Worm (Caenorhabditis elegans): ENCODE measurements around the gene rnp-3.
A peak's percentile ranks its signal among the peaks of the same experiment; 100 is the strongest.
"Not testable (repeated sequence)": the region's sequence is repeated elsewhere in the genome, so short reads cannot be mapped to it uniquely, and the experiment has no call there.

The rnp-3 gene

DNA sequence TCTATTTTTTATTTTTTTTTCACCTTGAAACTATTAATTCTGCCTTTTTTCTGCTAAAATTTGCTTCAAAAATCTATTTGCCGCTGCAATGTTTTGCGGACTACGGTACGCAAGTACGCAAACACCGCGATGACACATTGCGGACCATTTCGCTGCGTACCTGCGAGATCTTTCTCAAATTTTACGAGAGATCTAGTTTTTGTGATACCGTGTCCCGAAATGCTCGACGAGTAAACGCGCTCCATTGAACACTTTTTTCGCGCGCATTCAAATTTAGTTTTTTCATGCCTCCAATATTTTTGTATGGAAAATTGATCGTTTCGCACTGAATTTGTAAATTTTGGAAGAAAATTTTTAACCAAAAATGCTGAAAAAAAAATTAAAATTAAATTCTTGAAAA is 10.9 kb downstream of the rnp-3 start (continued):
- TF ChIP-seq saeg-2 (GFP tag; IDR thresholded peaks at IDR 0.05) (peak; percentile 88), dmd-6 (GFP tag; IDR thresholded peaks at IDR 0.05) (peak; percentile 95), lin-38 (GFP tag; IDR thresholded peaks at IDR 0.05) (peak; percentile 100), vab-7 (GFP tag; IDR thresholded peaks at IDR 0.05) (peak; percentile 81), arid-1 (GFP tag; conservative IDR thresholded peaks at IDR 0.05) (peak; percentile 84), set-16 (GFP tag; IDR thresholded peaks at IDR 0.05) (peak; percentile 51; the same call in 1 of the 2 replicates), ctbp-1 (GFP tag; IDR thresholded peaks at IDR 0.05) (peak; percentile 92), lin-1 (GFP tag; IDR thresholded peaks at IDR 0.05) (0 out of 2 replicates have a peak, but pooled peaks have one; percentile 43), dmd-8 (GFP tag; IDR thresholded peaks at IDR 0.05) (0 out of 2 replicates have a peak, but pooled peaks have one; percentile 12), php-3 (GFP tag; IDR thresholded peaks at IDR 0.05) (peak; percentile 92), mxl-2 (GFP tag; conservative IDR thresholded peaks at IDR 0.05) (0 out of 2 replicates have a peak, but pooled peaks have one; percentile 14), daf-8 (GFP tag; IDR thresholded peaks at IDR 0.05) (peak; percentile 82; the same call in 1 of the 2 replicates), lsy-2 (tag; optimal IDR thresholded peaks at IDR 0.05) (peak; percentile 28 to 77), pha-4 (GFP tag; IDR thresholded peaks at IDR 0.05) (peak; percentile 85), tra-1 (GFP tag; IDR thresholded peaks at IDR 0.05) (peak; percentile 95), hlh-11 (tag; optimal IDR thresholded peaks at IDR 0.05) (peak; percentile 3), dmd-9 (GFP tag; IDR thresholded peaks at IDR 0.05) (peak; percentile 95), mdt-29 (GFP tag; IDR thresholded peaks at IDR 0.05) (peak; percentile 83)
- not testable (repeated sequence) for TF ChIP-seq pha-4 (tag; optimal IDR thresholded peaks at IDR 0.05)

DNA sequence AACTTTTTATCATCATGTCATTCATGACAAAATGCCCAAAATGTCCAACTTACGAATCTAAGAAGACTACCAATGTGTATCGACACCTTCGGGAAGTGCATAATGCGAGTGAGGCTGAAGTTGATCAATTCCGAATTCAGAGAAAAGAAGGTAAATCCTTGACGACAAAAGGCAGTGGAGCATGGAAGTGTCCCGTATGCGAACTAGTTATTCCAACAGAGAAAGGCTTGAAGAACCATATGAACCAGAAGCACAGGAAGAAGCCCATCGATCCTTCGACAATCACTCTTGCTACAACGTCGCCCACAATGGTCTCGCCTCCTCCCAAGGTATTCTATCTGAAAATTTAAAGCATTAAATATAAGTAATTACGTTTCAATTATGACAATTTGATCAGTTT is 12.2 kb downstream of the rnp-3 start, which contains the start of gene K08D10.11:
Gene K08D10.11, minus strand, starts transcription at position 101 of the 400 bp plus-strand sequence.
- TF ChIP-seq unc-62 (GFP tag; optimal IDR thresholded peaks at IDR 0.05 in 1 of 2); unc-62 (tag; optimal IDR thresholded peaks at IDR 0.05); egl-43 (GFP tag; IDR thresholded peaks at IDR 0.05); F26F4.8 (GFP tag; conservative IDR thresholded peaks at IDR 0.05): not testable (repeated sequence)

DNA sequence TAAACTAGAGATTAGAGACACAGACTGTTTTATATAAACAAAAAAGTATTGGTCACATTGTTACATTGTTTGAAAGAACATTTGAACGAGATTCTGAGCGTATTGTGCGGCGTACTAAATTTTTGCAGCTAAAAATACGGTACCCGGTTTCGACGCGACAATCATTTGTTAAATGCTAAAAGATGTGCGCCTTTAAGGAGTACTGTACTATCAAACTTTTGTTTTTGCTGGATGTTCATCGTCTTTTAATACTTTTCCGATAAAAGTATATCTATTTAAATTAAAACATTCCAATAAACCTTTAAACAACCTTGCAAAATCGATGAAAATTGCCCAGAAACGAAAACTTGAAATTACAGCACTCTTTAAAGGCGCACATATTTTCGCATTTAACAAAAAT is 22.8 kb downstream of the rnp-3 start, which contains the start of gene K06B9.6:
Gene K06B9.6, minus strand, starts transcription at position 101 of the 400 bp plus-strand sequence.
- not testable (repeated sequence) for TF ChIP-seq lin-39 (tag; optimal IDR thresholded peaks at IDR 0.05); nhr-77 (tag; optimal IDR thresholded peaks at IDR 0.05); zfp-3 (GFP tag; conservative IDR thresholded peaks at IDR 0.05)

DNA sequence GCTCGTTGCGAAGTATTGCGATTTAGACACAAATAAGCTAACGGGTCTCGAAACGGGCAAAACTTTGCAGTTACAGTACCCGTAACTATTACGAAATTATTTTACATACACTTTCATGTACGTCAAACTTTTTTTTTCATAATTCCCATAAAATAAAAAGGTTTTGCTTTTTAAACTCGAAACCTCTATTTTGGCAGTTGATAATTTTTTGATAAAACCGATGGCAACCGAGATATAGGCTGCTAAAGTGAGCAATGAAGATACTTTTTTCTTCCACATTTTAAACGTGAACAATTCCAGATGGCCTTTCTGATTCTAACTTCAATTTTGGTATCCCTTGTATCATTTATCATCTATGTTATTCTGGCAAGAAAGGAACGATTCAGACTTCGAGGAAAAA is 23.3 kb downstream of the rnp-3 start, which contains the start of gene cyp-25A6:
Gene cyp-25A6, plus strand, starts transcription at position 301 of the 400 bp plus-strand sequence.
- TF ChIP-seq rbr-2 (tag; optimal IDR thresholded peaks at IDR 0.05); nhr-42 (GFP tag; IDR thresholded peaks at IDR 0.05); Y105C5A.15 (GFP tag; IDR thresholded peaks at IDR 0.05): not testable (repeated sequence)

DNA sequence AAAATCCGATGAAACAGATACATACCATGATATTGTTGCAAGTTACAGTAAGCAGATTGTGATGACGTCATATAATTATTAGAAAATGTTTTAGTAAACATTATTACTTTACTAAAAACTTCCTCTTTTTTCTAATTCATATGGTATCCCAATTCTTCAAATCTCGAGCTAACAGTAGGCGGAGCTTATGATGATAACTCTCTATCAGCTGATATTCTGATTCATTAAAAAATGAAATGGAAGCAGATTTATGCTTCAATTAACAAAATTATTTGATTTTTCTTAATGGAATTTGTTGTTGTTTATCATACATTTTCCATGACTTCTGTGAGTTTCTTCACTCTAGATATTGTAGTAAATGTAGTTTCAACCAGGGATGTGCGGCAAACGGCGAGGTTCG is 30.4 kb downstream of the rnp-3 start, which contains the start of gene pax-2:
Gene pax-2, minus strand, starts transcription at position 101 of the 400 bp plus-strand sequence.
- no peak for TF ChIP-seq Y5F2A.4 (GFP tag; optimal IDR thresholded peaks at IDR 0.05)
- TF ChIP-seq lin-13 (GFP tag; optimal IDR thresholded peaks at IDR 0.05): no peak
- TF ChIP-seq ZK546.5 (tag; optimal IDR thresholded peaks at IDR 0.05): no peak
- no peak for TF ChIP-seq nhr-42 (GFP tag; IDR thresholded peaks at IDR 0.05)
- no peak for TF ChIP-seq dmd-6 (GFP tag; IDR thresholded peaks at IDR 0.05)
- TF ChIP-seq unc-130 (GFP tag; optimal IDR thresholded peaks at IDR 0.05): no peak
- no peak for TF ChIP-seq daf-19 (GFP tag; conservative IDR thresholded peaks at IDR 0.05)
- TF ChIP-seq nhr-10 (tag; optimal IDR thresholded peaks at IDR 0.05): no peak
- TF ChIP-seq aha-1 (tag): no peak
- no peak for TF ChIP-seq ZK337.2 (GFP tag; IDR thresholded peaks at IDR 0.05)
- TF ChIP-seq nhr-111 (GFP tag; optimal IDR thresholded peaks at IDR 0.05): no peak
- no peak for TF ChIP-seq dpl-1 (GFP tag; optimal IDR thresholded peaks at IDR 0.05)
- no peak for TF ChIP-seq hlh-30 (tag; optimal IDR thresholded peaks at IDR 0.05; ENCODE audit: insufficient read depth)
- TF ChIP-seq rbr-2 (tag; optimal IDR thresholded peaks at IDR 0.05): no peak
- no peak for TF ChIP-seq ctbp-1 (GFP tag; IDR thresholded peaks at IDR 0.05)
- TF ChIP-seq ceh-28 (tag; optimal IDR thresholded peaks at IDR 0.05): no peak
